Worm (Caenorhabditis elegans) whole organism, L3 larva: ENCODE results near the gene T24C2.5.
A peak's percentile ranks its signal among the peaks of the same experiment; 100 is the strongest.

ENCODE experiments used
- R02D3.7 ChIP-seq: fragments of 150-350 bp; optimal IDR thresholded peaks from 2 replicates; lab custom pipeline; 2014; ENCODE audit warnings: missing biosample characterization, missing genetic modification characterization
- ZK546.5 ChIP-seq: sonication (generic microtip); optimal IDR thresholded peaks from 2 replicates; lab custom pipeline; 2017; ENCODE audit warnings: missing biosample characterization, missing genetic modification characterization
- ceh-16 ChIP-seq: sonication (generic microtip); optimal IDR thresholded peaks from 2 replicates; lab custom pipeline; 2017; ENCODE audit warnings: missing biosample characterization, missing genetic modification characterization
- ceh-28 ChIP-seq: fragments of 150-350 bp; optimal IDR thresholded peaks from 2 replicates; lab custom pipeline; 2014; ENCODE audit warnings: missing biosample characterization, missing genetic modification reagents, missing genetic modification characterization
- ceh-82 ChIP-seq: fragments of 150-350 bp; optimal IDR thresholded peaks from 2 replicates; lab custom pipeline; 2014; ENCODE audit warnings: missing biosample characterization, missing genetic modification characterization
- ceh-9 ChIP-seq: sonication (generic microtip); optimal IDR thresholded peaks from 2 replicates; lab custom pipeline; 2018; ENCODE audit warnings: missing biosample characterization, missing genetic modification characterization
- daf-12 ChIP-seq: fragments of 150-350 bp; optimal IDR thresholded peaks from 2 replicates; lab custom pipeline; 2014; ENCODE audit warnings: missing biosample characterization, missing genetic modification reagents, missing genetic modification characterization
- egl-27 ChIP-seq: sonication (generic microtip); optimal IDR thresholded peaks from 4 replicates; lab custom pipeline; 2017; ENCODE audit warnings: missing biosample characterization, missing genetic modification reagents, missing genetic modification characterization
- egl-5 ChIP-seq: fragments of 150-350 bp; optimal IDR thresholded peaks from 2 replicates; lab custom pipeline; 2017; ENCODE audit warnings: missing biosample characterization, missing genetic modification reagents, missing genetic modification characterization, inconsistent platforms
- elt-1 ChIP-seq: fragments of 150-350 bp; optimal IDR thresholded peaks from 2 replicates; lab custom pipeline; 2014; ENCODE audit warnings: missing biosample characterization, missing genetic modification characterization
- elt-2 ChIP-seq: sonication (generic microtip); optimal IDR thresholded peaks from 2 replicates; lab custom pipeline; 2016; ENCODE audit warnings: missing genetic modification reagents, mild to moderate bottlenecking, missing genetic modification characterization, missing compliant biosample characterization
- eor-1 ChIP-seq, 2 experiments: fragments of 150-350 bp; optimal IDR thresholded peaks; 2 replicates each; lab custom pipeline; 2014 to 2018; ENCODE audit warnings: missing biosample characterization in 2 of 2, missing genetic modification characterization in 2 of 2
- fkh-2 ChIP-seq: fragments of 150-350 bp; optimal IDR thresholded peaks from 2 replicates; lab custom pipeline; 2014; ENCODE audit warnings: missing biosample characterization, missing genetic modification reagents, missing genetic modification characterization
- fos-1 ChIP-seq: fragments of 150-350 bp; optimal IDR thresholded peaks from 2 replicates; lab custom pipeline; 2014; ENCODE audit warnings: missing biosample characterization, missing genetic modification characterization
- hmg-11 ChIP-seq: sonication (generic microtip); optimal IDR thresholded peaks from 2 replicates; lab custom pipeline; 2016; ENCODE audit warnings: missing genetic modification characterization, missing compliant biosample characterization
- jun-1 ChIP-seq: fragments of 150-350 bp; optimal IDR thresholded peaks from 2 replicates; lab custom pipeline; 2014; ENCODE audit warnings: missing biosample characterization, missing genetic modification reagents, missing genetic modification characterization
- lin-15B ChIP-seq: fragments of 150-350 bp; optimal IDR thresholded peaks from 2 replicates; lab custom pipeline; 2014; ENCODE audit warnings: missing biosample characterization, missing genetic modification characterization
- lsy-12 ChIP-seq: sonication (generic microtip); optimal IDR thresholded peaks from 2 replicates; lab custom pipeline; 2016; ENCODE audit warnings: mild to moderate bottlenecking, missing genetic modification characterization, missing compliant biosample characterization
- mdl-1 ChIP-seq: fragments of 150-350 bp; optimal IDR thresholded peaks from 2 replicates; lab custom pipeline; 2014; ENCODE audit warnings: missing biosample characterization, missing genetic modification characterization
- mml-1 ChIP-seq: fragments of 150-350 bp; sonication (generic microtip); optimal IDR thresholded peaks from 3 replicates; lab custom pipeline; 2014; ENCODE audit warnings: missing biosample characterization, missing genetic modification characterization
- nfya-1 ChIP-seq: sonication (generic microtip); optimal IDR thresholded peaks from 2 replicates; lab custom pipeline; 2017; ENCODE audit warnings: missing genetic modification characterization, mild to moderate bottlenecking, missing compliant biosample characterization, antibody characterized with exemption, moderate library complexity; ENCODE audit not compliant: insufficient read depth
- nhr-12 ChIP-seq: fragments of 150-350 bp; optimal IDR thresholded peaks from 2 replicates; lab custom pipeline; 2014; ENCODE audit warnings: missing biosample characterization, missing genetic modification characterization
- nhr-23 ChIP-seq: fragments of 150-350 bp; optimal IDR thresholded peaks from 2 replicates; lab custom pipeline; 2014; ENCODE audit warnings: missing biosample characterization, missing genetic modification reagents, missing genetic modification characterization
- nhr-237 ChIP-seq: fragments of 150-350 bp; optimal IDR thresholded peaks from 2 replicates; lab custom pipeline; 2014; ENCODE audit warnings: missing biosample characterization, missing genetic modification characterization
- nhr-25 ChIP-seq: sonication (generic microtip); optimal IDR thresholded peaks from 2 replicates; lab custom pipeline; 2017; ENCODE audit warnings: missing biosample characterization, missing genetic modification characterization
- nhr-28 ChIP-seq: fragments of 150-350 bp; optimal IDR thresholded peaks from 2 replicates; lab custom pipeline; 2014; ENCODE audit warnings: missing biosample characterization, missing genetic modification characterization
- nhr-43 ChIP-seq: sonication (generic microtip); optimal IDR thresholded peaks from 2 replicates; lab custom pipeline; 2016; ENCODE audit warnings: mild to moderate bottlenecking, missing genetic modification characterization, missing compliant biosample characterization; ENCODE audit not compliant: poor library complexity, severe bottlenecking
- nhr-76 ChIP-seq: fragments of 150-350 bp; sonication (generic microtip); optimal IDR thresholded peaks from 5 replicates; lab custom pipeline; 2014; ENCODE audit warnings: missing biosample characterization, missing genetic modification characterization
- nhr-77 ChIP-seq: fragments of 150-350 bp; optimal IDR thresholded peaks from 2 replicates; lab custom pipeline; 2014; ENCODE audit warnings: missing biosample characterization, missing genetic modification characterization
- pha-4 ChIP-seq: fragments of 150-350 bp; optimal IDR thresholded peaks from 2 replicates; lab custom pipeline; 2014; ENCODE audit warnings: missing biosample characterization, missing genetic modification reagents, missing genetic modification characterization
- pqm-1 ChIP-seq: fragments of 150-350 bp; optimal IDR thresholded peaks from 2 replicates; lab custom pipeline; 2017; ENCODE audit warnings: missing biosample characterization, missing genetic modification characterization, inconsistent platforms
- sea-2 ChIP-seq: fragments of 150-350 bp; sonication (generic microtip); optimal IDR thresholded peaks from 4 replicates; lab custom pipeline; 2014; ENCODE audit warnings: missing biosample characterization, missing genetic modification reagents, missing genetic modification characterization
- skn-1 ChIP-seq: fragments of 150-350 bp; optimal IDR thresholded peaks from 2 replicates; lab custom pipeline; 2014; ENCODE audit warnings: missing biosample characterization, missing genetic modification characterization
- tbx-2 ChIP-seq: sonication (generic microtip); optimal IDR thresholded peaks from 2 replicates; lab custom pipeline; 2016; ENCODE audit warnings: mild to moderate bottlenecking, missing genetic modification characterization, missing compliant biosample characterization
- unc-39 ChIP-seq: sonication (generic microtip); optimal IDR thresholded peaks from 4 replicates; lab custom pipeline; 2017; ENCODE audit warnings: missing biosample characterization, missing genetic modification characterization
- unc-62 ChIP-seq: fragments of 150-350 bp; sonication (generic microtip); optimal IDR thresholded peaks from 4 replicates; lab custom pipeline; 2014; ENCODE audit warnings: missing biosample characterization, missing genetic modification reagents, missing genetic modification characterization
- zag-1 ChIP-seq: fragments of 150-350 bp; optimal IDR thresholded peaks from 2 replicates; lab custom pipeline; 2014; ENCODE audit warnings: missing biosample characterization, missing genetic modification characterization
- ztf-11 ChIP-seq: fragments of 150-350 bp; optimal IDR thresholded peaks from 2 replicates; lab custom pipeline; 2014; ENCODE audit warnings: missing biosample characterization, missing genetic modification characterization
- ztf-4 ChIP-seq: fragments of 150-350 bp; optimal IDR thresholded peaks from 2 replicates; lab custom pipeline; 2014; ENCODE audit warnings: missing biosample characterization, missing genetic modification characterization

Gene T24C2.5

ce11 chrX:14495785-14496184 lies 38.4 kb upstream of the T24C2.5 start, which contains the start of gene ztf-14:
Gene ztf-14 (plus strand): TSS chrX:14496085.
- TF ChIP-seq nhr-76 (tag; lab: Kevin White, UChicago) (no peak), nhr-25 (tag; lab: Kevin White, UChicago) (no peak), lsy-12 (no peak), lin-15B (tag; lab: Kevin White, UChicago) (no peak), ceh-28 (tag; lab: Kevin White, UChicago) (no peak), nhr-12 (tag; lab: Kevin White, UChicago) (no peak), R02D3.7 (tag; lab: Kevin White, UChicago) (no peak), zag-1 (tag; lab: Kevin White, UChicago) (no peak), ztf-4 (tag; lab: Kevin White, UChicago) (no peak), nhr-43 (tag; lab: Kevin White, UChicago) (no peak), fos-1 (tag; lab: Kevin White, UChicago) (no peak), sea-2 (no peak), mml-1 (no peak), skn-1 (tag; lab: Kevin White, UChicago) (no peak), nhr-77 (tag; lab: Kevin White, UChicago) (no peak)
- TF ChIP-seq, all 47 proteins: peak for 0

DNA sequence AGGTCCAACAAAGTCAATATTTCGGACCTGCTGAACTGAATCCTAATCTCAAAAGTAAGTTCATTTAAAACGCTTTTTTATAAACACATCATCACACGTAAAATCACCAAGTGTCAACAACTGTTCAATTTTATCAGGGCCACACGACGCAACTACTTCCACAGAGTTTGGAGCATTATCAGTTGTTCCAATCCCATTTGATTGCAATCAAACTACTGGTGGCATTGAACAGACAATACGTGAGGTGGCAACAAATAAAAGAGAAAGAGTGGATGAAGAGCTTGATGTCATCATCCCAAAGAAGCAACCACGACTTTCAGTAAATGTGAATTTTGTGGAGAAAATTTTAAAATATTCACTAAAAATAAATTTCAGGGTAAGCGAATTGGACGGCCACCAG lies 37.7 kb upstream of the T24C2.5 start:
- TF ChIP-seq tbx-2 (tag; lab: Kevin White, UChicago) (no peak), eor-1 (tag; optimal IDR thresholded peaks at IDR 0.05; lab: Kevin White, UChicago) (no peak), unc-39 (tag; lab: Kevin White, UChicago) (no peak), elt-2 (tag; lab: Kevin White, UChicago) (no peak), egl-5 (peak; percentile 81)
- TF ChIP-seq, all 47 proteins: peak for 1

DNA sequence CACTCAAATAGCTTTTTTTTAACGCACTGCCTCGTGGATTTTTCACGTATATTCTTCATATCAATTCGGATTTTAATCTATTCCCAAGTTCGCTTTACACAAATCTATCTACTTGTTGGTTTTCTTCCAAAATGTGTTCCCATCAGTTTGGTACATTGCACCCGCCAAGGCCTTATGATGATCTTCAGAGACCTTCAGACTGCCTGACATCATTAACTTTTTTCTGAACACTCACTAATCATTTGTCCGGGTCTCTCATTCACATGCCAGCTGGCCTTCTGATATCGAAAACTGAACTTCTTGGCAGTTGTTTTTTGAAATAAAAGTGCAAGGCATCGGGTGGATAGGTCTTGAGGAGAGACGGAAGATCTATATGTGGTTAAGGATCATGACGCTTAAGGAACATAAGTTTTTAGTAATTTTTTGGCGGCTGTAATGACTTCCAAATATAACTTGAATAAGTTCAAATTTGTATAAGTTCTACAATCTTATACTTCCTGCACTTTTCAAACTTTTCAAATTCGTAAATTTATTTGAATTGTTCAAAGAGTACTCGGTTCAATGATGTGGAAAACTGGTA lies 34.3 kb upstream of the T24C2.5 start:
- no peak for TF ChIP-seq ztf-11 (tag; lab: Kevin White, UChicago)
- no peak for TF ChIP-seq tbx-2 (tag; lab: Kevin White, UChicago)
- no peak for TF ChIP-seq ceh-9 (tag; lab: Kevin White, UChicago)
- TF ChIP-seq nhr-43 (tag; lab: Kevin White, UChicago) = peak; percentile 5
- TF ChIP-seq nhr-25 (tag; lab: Kevin White, UChicago) = peak; percentile 53

- TF ChIP-seq ZK546.5 (tag; lab: Kevin White, UChicago) = no peak
- peak; percentile 99 for TF ChIP-seq elt-2 (tag; lab: Kevin White, UChicago)
- no peak for TF ChIP-seq ztf-4 (tag; lab: Kevin White, UChicago)
- TF ChIP-seq pqm-1 (tag; lab: Kevin White, UChicago) = peak; percentile 17
- no peak for TF ChIP-seq lin-15B (tag; lab: Kevin White, UChicago)
- no peak for TF ChIP-seq hmg-11 (tag; lab: Kevin White, UChicago)
- TF ChIP-seq nhr-25 (tag; lab: Kevin White, UChicago) = peak; percentile 72
- peak; percentile 36 for TF ChIP-seq egl-27
- TF ChIP-seq elt-1 (tag; lab: Kevin White, UChicago) = peak; percentile 84
- peak; percentile 14 for TF ChIP-seq pha-4 (tag; lab: Kevin White, UChicago)
- TF ChIP-seq lsy-12 = no peak
Observed at ce11 chrX:14500422-14501058, 33.7 kb upstream of the T24C2.5 start.

ce11 chrX:14502116-14502587 lies 32.1 kb upstream of the T24C2.5 start:
- no peak for TF ChIP-seq ceh-9 (tag; lab: Kevin White, UChicago)
- no peak for TF ChIP-seq hmg-11 (tag; lab: Kevin White, UChicago)
- no peak for TF ChIP-seq lsy-12
- TF ChIP-seq fkh-2 (tag; lab: Kevin White, UChicago) = no peak
- no peak for TF ChIP-seq zag-1 (tag; lab: Kevin White, UChicago)
- TF ChIP-seq nhr-43 (tag; lab: Kevin White, UChicago) = peak; percentile 82
- TF ChIP-seq nfya-1 (tag; lab: Kevin White, UChicago) = peak; percentile 9
- peak; percentile 97 for TF ChIP-seq elt-2 (tag; lab: Kevin White, UChicago)
- TF ChIP-seq unc-39 (tag; lab: Kevin White, UChicago) = no peak
- no peak for TF ChIP-seq nhr-28 (tag; lab: Kevin White, UChicago)
- no peak for TF ChIP-seq ztf-11 (tag; lab: Kevin White, UChicago)
- TF ChIP-seq ceh-16 (tag; lab: Kevin White, UChicago) = no peak
- peak; percentile 69 for TF ChIP-seq nhr-25 (tag; lab: Kevin White, UChicago)
- TF ChIP-seq mdl-1 (tag; lab: Kevin White, UChicago) = no peak
- TF ChIP-seq nhr-77 (tag; lab: Kevin White, UChicago) = no peak
- peak; percentile 19 for TF ChIP-seq elt-1 (tag; lab: Kevin White, UChicago)
- TF ChIP-seq pha-4 (tag; lab: Kevin White, UChicago) = peak; percentile 61
- no peak for TF ChIP-seq egl-27
- TF ChIP-seq pqm-1 (tag; lab: Kevin White, UChicago) = peak; percentile 83
- TF ChIP-seq jun-1 (tag; lab: Kevin White, UChicago) = peak; percentile 87
- TF ChIP-seq nhr-23 (tag; lab: Kevin White, UChicago) = peak; percentile 13
- TF ChIP-seq daf-12 (tag; lab: Kevin White, UChicago) = no peak
- peak; percentile 45 for TF ChIP-seq unc-62
- TF ChIP-seq nhr-237 (tag; lab: Kevin White, UChicago) = no peak
- no peak for TF ChIP-seq sea-2
- TF ChIP-seq ceh-82 = no peak
- no peak for TF ChIP-seq nhr-12 (tag; lab: Kevin White, UChicago)
- TF ChIP-seq, all 47 proteins: peak for 10
